Worm (Caenorhabditis elegans): ENCODE data around the gene fahd-1.

- TF ChIP-seq ztf-23 (GFP tag; IDR thresholded peaks at IDR 0.05) (no peak), tab-1 (GFP tag; IDR thresholded peaks at IDR 0.05) (no peak), ztf-29 (GFP tag; IDR thresholded peaks at IDR 0.05) (no peak)
Observed at ce11 chrIII:7917667-7918066, 25.6 kb downstream of the fahd-1 start, which contains the start of gene gly-3.

All from whole organism, midembryonic.